Fruit fly (Drosophila melanogaster) whole organism, embryonic: Measurements from ENCODE around the gene CG18473.
A peak's percentile ranks its signal among the peaks of the same experiment; 100 is the strongest.

Source experiments
- CG16815 ChIP-seq: fragments of 200-800 bp; sonication (Bioruptor generic); optimal IDR thresholded peaks from 3 replicates; lab custom pipeline; 2017; ENCODE audit warnings: missing biosample characterization, mild to moderate bottlenecking, missing genetic modification characterization
- CG8290 ChIP-seq, 3 experiments: fragments of 200-800 bp; sonication (Bioruptor generic); optimal IDR thresholded peaks; 2 replicates each; lab custom pipeline; 2016 to 2019; ENCODE audit warnings: missing biosample characterization in 3 of 3, missing genetic modification characterization in 3 of 3, mild to moderate bottlenecking in 2 of 3, moderate library complexity in 1 of 3
- Ets97D ChIP-seq: fragments of 200-800 bp; sonication (Bioruptor generic); optimal IDR thresholded peaks from 3 replicates; lab custom pipeline; 2016; ENCODE audit warnings: missing biosample characterization, missing genetic modification characterization
- Mes4 ChIP-seq: fragments of 200-800 bp; sonication (Bioruptor generic); optimal IDR thresholded peaks from 2 replicates; lab custom pipeline; 2016; ENCODE audit warnings: missing biosample characterization, missing genetic modification characterization
- Rx ChIP-seq: fragments of 200-800 bp; sonication (Bioruptor generic); IDR thresholded peaks from 2 replicates; pipeline ENCODE4 v1.3.6; 2022; ENCODE audit warnings: missing biosample characterization, missing genetic modification characterization
- ap ChIP-seq: fragments of 200-800 bp; sonication (Bioruptor generic); IDR thresholded peaks from 2 replicates; pipeline ENCODE4 v1.3.6; 2022; ENCODE audit warnings: missing biosample characterization, missing genetic modification characterization
- bowl ChIP-seq: fragments of 200-800 bp; sonication (Bioruptor generic); IDR thresholded peaks from 2 replicates; pipeline ENCODE4 v1.3.6; 2022; ENCODE audit warnings: missing biosample characterization, missing genetic modification characterization
- fd3F ChIP-seq: fragments of 200-800 bp; sonication (Bioruptor generic); optimal IDR thresholded peaks from 2 replicates; lab custom pipeline; 2018; ENCODE audit warnings: missing biosample characterization, mild to moderate bottlenecking, missing genetic modification characterization, moderate library complexity
- slou ChIP-seq: fragments of 200-800 bp; sonication (Bioruptor generic); optimal IDR thresholded peaks from 3 replicates; lab custom pipeline; 2016; ENCODE audit warnings: missing biosample characterization, missing genetic modification characterization
- ttk ChIP-seq: fragments of 200-800 bp; sonication (Bioruptor generic); IDR thresholded peaks from 2 replicates; pipeline ENCODE4 v2.1.2; 2022; ENCODE audit warnings: missing biosample characterization, missing genetic modification characterization
- vvl ChIP-seq: fragments of 200-800 bp; sonication (Bioruptor generic); IDR thresholded peaks from 2 replicates; pipeline ENCODE4 v1.3.6; 2022; ENCODE audit warnings: missing biosample characterization, missing genetic modification characterization

dm6 chr3R:9401127-9401603 lies 38.1 kb downstream of the CG18473 start, which contains the start of the genes RpL34b and CG8132:
- TF ChIP-seq vvl (GFP tag; lab: Robert Waterston, UW) (peak; percentile 98), Mes4 (GFP tag; lab: Kevin White, UChicago) (peak; percentile 94), Rx (GFP tag; lab: Robert Waterston, UW) (peak; percentile 96), ap (GFP tag; lab: Robert Waterston, UW) (peak; percentile 86), ttk (GFP tag; lab: Robert Waterston, UW) (peak; percentile 95), fd3F (GFP tag; lab: Kevin White, UChicago) (peak; percentile 95), Ets97D (GFP tag; lab: Kevin White, UChicago) (peak; percentile 99), bowl (GFP tag; lab: Robert Waterston, UW) (peak; percentile 81), slou (GFP tag; lab: Kevin White, UChicago) (peak; percentile 95), CG8290 (GFP tag; optimal IDR thresholded peaks at IDR 0.05; lab: Kevin White, UChicago) (peak; percentile 95), CG8290 (tag; optimal IDR thresholded peaks at IDR 0.05; lab: Kevin White, UChicago) (peak; percentile 92 to 97), CG16815 (GFP tag; lab: Kevin White, UChicago) (peak; percentile 95)
